Worm (Caenorhabditis elegans): ENCODE data around the gene scl-21.

ce11 chrV:19510925-19511324, 15.4 kb upstream of the scl-21 start:
- TF ChIP-seq bed-3 (GFP tag; optimal IDR thresholded peaks at IDR 0.05) (no peak), lsy-2 (tag; optimal IDR thresholded peaks at IDR 0.05) (no peak), nhr-28 (tag; optimal IDR thresholded peaks at IDR 0.05) (no peak), unc-62 (GFP tag; optimal IDR thresholded peaks at IDR 0.05) (no peak), ztf-11 (tag; optimal IDR thresholded peaks at IDR 0.05) (no peak), mep-1 (tag; optimal IDR thresholded peaks at IDR 0.05) (no peak), blmp-1 (tag; optimal IDR thresholded peaks at IDR 0.05) (no peak), snpc-4 (tag; optimal IDR thresholded peaks at IDR 0.05) (no peak)
